Worm (Caenorhabditis elegans) whole organism, L1 larva: Measurements from ENCODE around the gene T14B4.5.

Experiments used
- aly-2 ChIP-seq: fragments of 150-350 bp; optimal IDR thresholded peaks from 2 replicates; lab custom pipeline; 2014; ENCODE audit warnings: missing biosample characterization, missing genetic modification characterization
- ama-1 ChIP-seq: fragments of 150-350 bp; optimal IDR thresholded peaks from 2 replicates; lab custom pipeline; 2014
- blmp-1 ChIP-seq: fragments of 150-350 bp; optimal IDR thresholded peaks from 2 replicates; lab custom pipeline; 2014; ENCODE audit warnings: missing biosample characterization, missing genetic modification characterization
- ces-1 ChIP-seq: fragments of 150-350 bp; optimal IDR thresholded peaks from 2 replicates; lab custom pipeline; 2014; ENCODE audit warnings: missing biosample characterization, missing genetic modification reagents, missing genetic modification characterization
- egl-13 ChIP-seq: sonication (generic microtip); optimal IDR thresholded peaks from 2 replicates; lab custom pipeline; 2016; ENCODE audit warnings: missing genotype, missing genetic modification reagents, missing genetic modification characterization, missing compliant biosample characterization
- fos-1 ChIP-seq: fragments of 150-350 bp; optimal IDR thresholded peaks from 2 replicates; lab custom pipeline; 2014; ENCODE audit warnings: missing biosample characterization, missing genetic modification characterization
- hlh-4 ChIP-seq: sonication (generic microtip); optimal IDR thresholded peaks from 2 replicates; lab custom pipeline; 2016; ENCODE audit warnings: mild to moderate bottlenecking, missing genetic modification characterization, missing compliant biosample characterization
- hpl-2 ChIP-seq: fragments of 150-350 bp; optimal IDR thresholded peaks from 2 replicates; lab custom pipeline; 2014; ENCODE audit warnings: missing biosample characterization, missing genetic modification reagents, missing genetic modification characterization
- lin-13 ChIP-seq: fragments of 150-350 bp; optimal IDR thresholded peaks from 2 replicates; lab custom pipeline; 2014; ENCODE audit warnings: missing biosample characterization, missing genetic modification reagents, missing genetic modification characterization
- lin-15B ChIP-seq: fragments of 150-350 bp; sonication (generic microtip); optimal IDR thresholded peaks from 3 replicates; lab custom pipeline; 2014; ENCODE audit warnings: missing biosample characterization, missing genetic modification characterization
- nhr-237 ChIP-seq: fragments of 150-350 bp; optimal IDR thresholded peaks from 2 replicates; lab custom pipeline; 2014; ENCODE audit warnings: missing biosample characterization, missing genetic modification characterization
- nhr-90 ChIP-seq: sonication (generic microtip); optimal IDR thresholded peaks from 2 replicates; lab custom pipeline; 2016; ENCODE audit warnings: mild to moderate bottlenecking, missing genetic modification characterization, missing compliant biosample characterization; ENCODE audit not compliant: poor library complexity
- unc-62 ChIP-seq: fragments of 150-350 bp; optimal IDR thresholded peaks from 2 replicates; lab custom pipeline; 2014; ENCODE audit warnings: missing biosample characterization, missing genetic modification reagents, missing genetic modification characterization
- zip-4 ChIP-seq: fragments of 200-800 bp; sonication (Bioruptor generic); optimal IDR thresholded peaks from 2 replicates; lab custom pipeline; 2018; ENCODE audit warnings: mild to moderate bottlenecking, missing genetic modification characterization, moderate library complexity, missing compliant biosample characterization

- TF ChIP-seq ces-1 (GFP tag; lab: Kevin White, UChicago): no peak
- no peak for TF ChIP-seq hlh-4 (tag; lab: Kevin White, UChicago)
- no peak for TF ChIP-seq nhr-90 (tag; lab: Kevin White, UChicago)
- TF ChIP-seq unc-62 (GFP tag; lab: Kevin White, UChicago): no peak
- TF ChIP-seq egl-13 (tag; lab: Kevin White, UChicago): no peak
- no peak for TF ChIP-seq lin-15B (tag; lab: Kevin White, UChicago)
- TF ChIP-seq fos-1 (tag; lab: Kevin White, UChicago): no peak
- TF ChIP-seq zip-4: no peak
- TF ChIP-seq lin-13 (GFP tag; lab: Kevin White, UChicago): no peak
- TF ChIP-seq aly-2 (tag; lab: Kevin White, UChicago): no peak
- TF ChIP-seq hpl-2 (GFP tag; lab: Kevin White, UChicago): no peak
- peak; percentile 80 for TF ChIP-seq blmp-1 (tag; lab: Kevin White, UChicago)
- TF ChIP-seq ama-1 (lab: Kevin White, UChicago): no peak
- no peak for TF ChIP-seq nhr-237 (tag; lab: Kevin White, UChicago)
These were observed at the start of gene T14B4.5, which contains the start of gene T14B4.20 for ce11 chrII:6716638-6717037.
